Fruit fly (Drosophila melanogaster): ENCODE data around the gene CG32756.

The CG32756 gene

DNA sequence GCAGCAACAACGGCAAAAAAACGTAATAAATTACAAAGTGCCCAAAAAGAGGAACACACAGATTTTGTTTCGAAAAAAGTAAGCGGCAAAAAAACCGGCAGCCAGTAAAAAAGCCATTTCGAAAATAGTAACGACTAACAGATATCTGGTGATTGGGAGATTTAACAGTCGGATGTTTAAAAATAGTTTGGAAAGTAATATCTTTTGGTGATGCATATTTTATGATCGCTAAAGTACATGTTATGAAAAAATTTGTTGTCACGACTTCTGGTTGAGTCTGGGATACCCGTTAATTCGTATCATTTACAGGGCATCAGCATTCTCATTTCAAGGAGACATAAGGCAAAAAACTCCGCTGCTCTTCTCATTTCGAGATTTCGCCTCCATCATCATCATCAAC, 22.4 kb upstream of the CG32756 start (continued):
- TF ChIP-seq E2f1 (GFP tag; IDR thresholded peaks at IDR 0.05) = 0 out of 2 replicates have a peak, but pooled peaks have one; percentile 9
- TF ChIP-seq CG31441 (GFP tag; IDR thresholded peaks at IDR 0.05) = 0 out of 2 replicates have a peak, but pooled peaks have one; percentile 28
- TF ChIP-seq CG9727 (GFP tag; optimal IDR thresholded peaks at IDR 0.05) = peak; percentile 7
- no peak for TF ChIP-seq CG10209 (GFP tag; optimal IDR thresholded peaks at IDR 0.05)
- TF ChIP-seq CkIIα-i1 (GFP tag; IDR thresholded peaks at IDR 0.05) = no peak
- TF ChIP-seq grau (tag; optimal IDR thresholded peaks at IDR 0.05) = peak; percentile 9
- no peak for TF ChIP-seq yki (optimal IDR thresholded peaks at IDR 0.05)
- TF ChIP-seq hb (GFP tag; IDR thresholded peaks at IDR 0.05; ENCODE audit: partially characterized antibody) = peak; percentile 44; the same call in 1 of the 3 replicates
- no peak for TF ChIP-seq Mes4 (GFP tag; optimal IDR thresholded peaks at IDR 0.05)
- TF ChIP-seq CG4424 (GFP tag; optimal IDR thresholded peaks at IDR 0.05) = peak; percentile 17
- 0 out of 3 replicates have a peak, but pooled peaks have one; percentile 21 for TF ChIP-seq Optix (GFP tag; IDR thresholded peaks at IDR 0.05)

dm6 chrX:5924378-5924777, 21.1 kb upstream of the CG32756 start:
- no peak for TF ChIP-seq CG4404 (GFP tag; IDR thresholded peaks at IDR 0.05)
- TF ChIP-seq CG32772 (GFP tag; IDR thresholded peaks at IDR 0.05) = no peak
- TF ChIP-seq CG10979 (tag; optimal IDR thresholded peaks at IDR 0.05) = peak; percentile 56
- TF ChIP-seq hkb (optimal IDR thresholded peaks at IDR 0.05) = no peak
- 0 out of 2 replicates have a peak, but pooled peaks have one; percentile 27 for TF ChIP-seq hkb (GFP tag; IDR thresholded peaks at IDR 0.05)
- peak; percentile 47 for TF ChIP-seq phol (tag; optimal IDR thresholded peaks at IDR 0.05)
- TF ChIP-seq CG13624 (GFP tag; optimal IDR thresholded peaks at IDR 0.05) = peak; percentile 1
- TF ChIP-seq rib (GFP tag; IDR thresholded peaks at IDR 0.05) = no peak
- peak; percentile 18 for TF ChIP-seq ind (GFP tag; optimal IDR thresholded peaks at IDR 0.05)
- no peak for TF ChIP-seq B-H2 (GFP tag; optimal IDR thresholded peaks at IDR 0.05)
- peak; percentile 18 for TF ChIP-seq CG9727 (GFP tag; optimal IDR thresholded peaks at IDR 0.05)
- no peak for TF ChIP-seq org-1 (GFP tag; optimal IDR thresholded peaks at IDR 0.05)
- TF ChIP-seq nmo (GFP tag; optimal IDR thresholded peaks at IDR 0.05) = peak; percentile 23
- TF ChIP-seq Ada2b (GFP tag; IDR thresholded peaks at IDR 0.05) = peak; percentile 46; the same call in 1 of the 2 replicates
- peak; percentile 54 for TF ChIP-seq Sox102F (GFP tag; optimal IDR thresholded peaks at IDR 0.05)
- TF ChIP-seq tio (GFP tag; optimal IDR thresholded peaks at IDR 0.05) = peak; percentile 17
- no peak for TF ChIP-seq CG11695 (GFP tag; IDR thresholded peaks at IDR 0.05)
- no peak for TF ChIP-seq CG14441 (GFP tag; IDR thresholded peaks at IDR 0.05)
- TF ChIP-seq CG2889 (GFP tag; IDR thresholded peaks at IDR 0.05) = no peak
- TF ChIP-seq Hr51 (GFP tag; optimal IDR thresholded peaks at IDR 0.05) = peak in 1 of 2 experiments; percentile 37
- TF ChIP-seq E2f2 (GFP tag; IDR thresholded peaks at IDR 0.05) = 0 out of 2 replicates have a peak, but pooled peaks have one; percentile 14
- peak; percentile 5 for TF ChIP-seq Fer3 (tag; optimal IDR thresholded peaks at IDR 0.05)
- TF ChIP-seq CG10431 (GFP tag; optimal IDR thresholded peaks at IDR 0.05) = no peak
- peak; percentile 4 for TF ChIP-seq CG15269 (tag; optimal IDR thresholded peaks at IDR 0.05)
- TF ChIP-seq Fer1 (GFP tag; optimal IDR thresholded peaks at IDR 0.05) = peak; percentile 8
- TF ChIP-seq CG7357 (GFP tag; IDR thresholded peaks at IDR 0.05) = 0 out of 3 replicates have a peak, but pooled peaks have one; percentile 29
- TF ChIP-seq D (optimal IDR thresholded peaks at IDR 0.05) = no peak
- peak; percentile 17 for TF ChIP-seq D (GFP tag; optimal IDR thresholded peaks at IDR 0.05)
- no peak for TF ChIP-seq cato (GFP tag; optimal IDR thresholded peaks at IDR 0.05; ENCODE audit: borderline replicate concordance)
- TF ChIP-seq Spps (tag; optimal IDR thresholded peaks at IDR 0.05) = no peak
- peak; percentile 45 for TF ChIP-seq unpg (GFP tag; optimal IDR thresholded peaks at IDR 0.05)
- TF ChIP-seq oc (tag; optimal IDR thresholded peaks at IDR 0.05) = no peak
- peak; percentile 18 for TF ChIP-seq CG2712 (tag; optimal IDR thresholded peaks at IDR 0.05)
- 0 out of 3 replicates have a peak, but pooled peaks have one; percentile 37 for TF ChIP-seq ci (GFP tag; IDR thresholded peaks at IDR 0.05)
- TF ChIP-seq grau (tag; optimal IDR thresholded peaks at IDR 0.05) = peak; percentile 44
- 0 out of 2 replicates have a peak, but pooled peaks have one; percentile 13 for TF ChIP-seq onecut (GFP tag; IDR thresholded peaks at IDR 0.05)
- no peak for TF ChIP-seq croc (GFP tag; conservative IDR thresholded peaks at IDR 0.05)
- TF ChIP-seq CG30403 (GFP tag; optimal IDR thresholded peaks at IDR 0.05) = peak; percentile 44
- no peak for TF ChIP-seq CG7745 (tag; optimal IDR thresholded peaks at IDR 0.05)
- peak; percentile 58 for TF ChIP-seq Xrp1 (GFP tag; IDR thresholded peaks at IDR 0.05)
- TF ChIP-seq CG10267 (tag; optimal IDR thresholded peaks at IDR 0.05) = peak; percentile 6
